Fruit fly (Drosophila melanogaster): ENCODE measurements around the gene rudhira.

rudhira gene

DNA sequence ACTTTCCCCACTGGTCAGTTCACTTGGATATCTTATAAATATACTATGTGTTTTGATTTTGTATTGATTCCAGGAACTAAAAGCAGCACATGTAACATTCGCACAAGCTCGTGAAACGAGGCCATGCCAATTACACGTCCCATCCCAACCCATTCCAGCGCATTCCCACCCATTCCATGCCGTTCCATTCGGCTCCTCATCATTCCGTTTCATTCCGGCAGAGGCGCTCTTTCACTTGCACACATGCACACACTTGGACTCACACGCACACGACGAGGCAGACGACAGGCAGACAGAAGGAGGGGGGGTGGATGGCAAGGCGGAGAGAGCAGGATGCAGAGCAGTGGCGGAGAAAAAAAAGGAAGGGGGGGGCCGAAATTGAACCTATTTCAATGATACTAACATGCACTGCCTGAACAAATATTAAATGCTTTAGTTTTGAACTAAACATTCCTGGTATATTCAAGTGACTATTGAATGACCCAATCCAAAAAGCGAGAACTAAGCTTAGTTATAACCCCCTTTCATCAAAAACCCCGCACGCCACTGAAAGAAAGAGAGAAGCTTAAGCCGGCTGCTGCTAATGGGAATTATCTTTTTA, 40.6 kb upstream of the rudhira start (continued):
- TF ChIP-seq her (GFP tag; optimal IDR thresholded peaks at IDR 0.05), result no peak
- TF ChIP-seq bcd (GFP tag; optimal IDR thresholded peaks at IDR 0.05), result peak; percentile 55
- TF ChIP-seq z (GFP tag; IDR thresholded peaks at IDR 0.05), result no peak
- TF ChIP-seq ken (GFP tag; IDR thresholded peaks at IDR 0.05), result peak; percentile 61; the same call in 2 of the 3 replicates
- TF ChIP-seq CG6854 (GFP tag; optimal IDR thresholded peaks at IDR 0.05), result no peak
- no peak for TF ChIP-seq CG11695 (GFP tag; IDR thresholded peaks at IDR 0.05)
- TF ChIP-seq CG30403 (GFP tag; optimal IDR thresholded peaks at IDR 0.05), result peak; percentile 55
- TF ChIP-seq exex (tag; optimal IDR thresholded peaks at IDR 0.05), result no peak
- TF ChIP-seq CG1233 (GFP tag; optimal IDR thresholded peaks at IDR 0.05), result peak; percentile 33
- no peak for TF ChIP-seq Bdp1 (GFP tag; optimal IDR thresholded peaks at IDR 0.05)
- no peak for TF ChIP-seq lov (optimal IDR thresholded peaks at IDR 0.05)
- TF ChIP-seq lov (GFP tag; IDR thresholded peaks at IDR 0.05), result no peak
- TF ChIP-seq cad (GFP tag; optimal IDR thresholded peaks at IDR 0.05), result no peak
- peak; percentile 46 for TF ChIP-seq CG4820 (GFP tag; optimal IDR thresholded peaks at IDR 0.05)
- TF ChIP-seq CG10267 (tag; optimal IDR thresholded peaks at IDR 0.05), result peak; percentile 68
- no peak for TF ChIP-seq CG9609 (GFP tag; optimal IDR thresholded peaks at IDR 0.05)
- TF ChIP-seq CG6654 (GFP tag; optimal IDR thresholded peaks at IDR 0.05), result peak; percentile 17
- TF ChIP-seq HLHmδ (GFP tag; optimal IDR thresholded peaks at IDR 0.05), result no peak
- peak; percentile 1 for TF ChIP-seq stwl (tag; optimal IDR thresholded peaks at IDR 0.05)
- peak; percentile 24; the same call in 1 of the 2 replicates for TF ChIP-seq onecut (GFP tag; IDR thresholded peaks at IDR 0.05)
- TF ChIP-seq CG1603 (tag; optimal IDR thresholded peaks at IDR 0.05), result no peak
- TF ChIP-seq luna (GFP tag; optimal IDR thresholded peaks at IDR 0.05), result no peak
- TF ChIP-seq D19B (GFP tag; optimal IDR thresholded peaks at IDR 0.05), result no peak
- TF ChIP-seq Abd-B (GFP tag; optimal IDR thresholded peaks at IDR 0.05), result no peak
- peak; percentile 53 for TF ChIP-seq az2 (GFP tag; optimal IDR thresholded peaks at IDR 0.05)
- TF ChIP-seq inv (GFP tag; IDR thresholded peaks at IDR 0.05; ENCODE audit: partially characterized antibody), result no peak
- TF ChIP-seq salm (tag; optimal IDR thresholded peaks at IDR 0.05), result no peak
- TF ChIP-seq sim (GFP tag; IDR thresholded peaks at IDR 0.05), result peak; percentile 9; the same call in 1 of the 2 replicates
- peak; percentile 67 to 91 for TF ChIP-seq bsh (GFP tag; optimal IDR thresholded peaks at IDR 0.05)
- TF ChIP-seq pnt (GFP tag; optimal IDR thresholded peaks at IDR 0.05), result peak; percentile 57
- TF ChIP-seq CG2712 (tag; optimal IDR thresholded peaks at IDR 0.05), result peak; percentile 80
- no peak for TF ChIP-seq amos (GFP tag; IDR thresholded peaks at IDR 0.05; ENCODE audit: partially characterized antibody)
- TF ChIP-seq Asciz (GFP tag; optimal IDR thresholded peaks at IDR 0.05), result no peak
- TF ChIP-seq CG14441 (GFP tag; IDR thresholded peaks at IDR 0.05), result 0 out of 2 replicates have a peak, but pooled peaks have one; percentile 17
- TF ChIP-seq slou (GFP tag; optimal IDR thresholded peaks at IDR 0.05), result no peak
- no peak for TF ChIP-seq Dip3 (GFP tag; optimal IDR thresholded peaks at IDR 0.05)
- no peak for TF ChIP-seq eve (GFP tag; optimal IDR thresholded peaks at IDR 0.05)
- TF ChIP-seq mirr (GFP tag; optimal IDR thresholded peaks at IDR 0.05), result no peak
- TF ChIP-seq Hey (tag; optimal IDR thresholded peaks at IDR 0.05), result no peak
- TF ChIP-seq CG13296 (GFP tag; optimal IDR thresholded peaks at IDR 0.05), result no peak
- TF ChIP-seq CG14710 (tag; optimal IDR thresholded peaks at IDR 0.05), result peak; percentile 70
- peak; percentile 55 for TF ChIP-seq CG18599 (GFP tag; optimal IDR thresholded peaks at IDR 0.05)
- TF ChIP-seq sens-2 (GFP tag; IDR thresholded peaks at IDR 0.05), result no peak
- peak; percentile 50 for TF ChIP-seq CG8388 (GFP tag; optimal IDR thresholded peaks at IDR 0.05)
- no peak for TF ChIP-seq Neu2 (GFP tag; optimal IDR thresholded peaks at IDR 0.05; ENCODE audit: borderline replicate concordance)
- TF ChIP-seq NK7.1 (GFP tag; optimal IDR thresholded peaks at IDR 0.05), result no peak
- TF ChIP-seq CG9932 (GFP tag; IDR thresholded peaks at IDR 0.05), result no peak
- TF ChIP-seq CG7357 (GFP tag; IDR thresholded peaks at IDR 0.05), result 0 out of 3 replicates have a peak, but pooled peaks have one; percentile 25
- no peak for TF ChIP-seq Aef1 (GFP tag; IDR thresholded peaks at IDR 0.05)
- TF ChIP-seq prd (optimal IDR thresholded peaks at IDR 0.05), result no peak
- TF ChIP-seq prd (GFP tag; IDR thresholded peaks at IDR 0.05), result peak; percentile 73; the same call in 2 of the 3 replicates

All from whole organism, embryonic.